Worm (Caenorhabditis elegans) whole organism, young adult: ENCODE measurements around the gene srr-10.

Experiments used
- B0019.2 ChIP-seq: fragments of 200-800 bp; sonication (Bioruptor generic); conservative IDR thresholded peaks from 2 replicates; pipeline ENCODE4 v1.3.6; 2022; ENCODE audit warnings: missing genetic modification reagents, missing genetic modification characterization, missing compliant biosample characterization
- C06A6.2 ChIP-seq: fragments of 200-800 bp; sonication (Bioruptor generic); conservative IDR thresholded peaks from 2 replicates; pipeline ENCODE4 v1.3.6; 2022; ENCODE audit warnings: missing genetic modification characterization, missing compliant biosample characterization
- F10E7.11 ChIP-seq: sonication (generic microtip); optimal IDR thresholded peaks from 2 replicates; lab custom pipeline; 2017; ENCODE audit warnings: mild to moderate bottlenecking, missing genetic modification characterization, moderate library complexity, missing compliant biosample characterization
- F22D6.2 ChIP-seq: sonication (generic microtip); optimal IDR thresholded peaks from 2 replicates; lab custom pipeline; 2016; ENCODE audit warnings: mild to moderate bottlenecking, missing genetic modification characterization, missing compliant biosample characterization
- F55B11.4 ChIP-seq: sonication (generic microtip); optimal IDR thresholded peaks from 2 replicates; lab custom pipeline; 2016; ENCODE audit warnings: missing compliant biosample characterization, missing genetic modification characterization, borderline replicate concordance; ENCODE audit not compliant: insufficient read depth
- F57A8.1 ChIP-seq: fragments of 200-800 bp; sonication (Bioruptor generic); optimal IDR thresholded peaks from 2 replicates; lab custom pipeline; 2018; ENCODE audit warnings: mild to moderate bottlenecking, missing genetic modification characterization, moderate library complexity, missing compliant biosample characterization
- K11D2.4 ChIP-seq: fragments of 200-800 bp; sonication (Bioruptor generic); IDR thresholded peaks from 2 replicates; pipeline ENCODE4 v1.3.6; 2022; ENCODE audit warnings: missing genetic modification reagents, missing genetic modification characterization, missing compliant biosample characterization
- T26A5.8 ChIP-seq: sonication (generic microtip); optimal IDR thresholded peaks from 2 replicates; lab custom pipeline; 2016; ENCODE audit warnings: missing genetic modification characterization, missing compliant biosample characterization
- Y53F4B.3 ChIP-seq: fragments of 200-800 bp; sonication (Bioruptor generic); IDR thresholded peaks from 2 replicates; pipeline ENCODE4 v1.3.6; 2022; ENCODE audit warnings: missing genetic modification reagents, missing genetic modification characterization, missing compliant biosample characterization
- Y53G8AR.9 ChIP-seq: fragments of 200-800 bp; sonication (Bioruptor generic); conservative IDR thresholded peaks from 2 replicates; pipeline ENCODE4 v1.3.6; 2022; ENCODE audit warnings: missing genetic modification reagents, missing genetic modification characterization, missing compliant biosample characterization
- Y67H2A.10 ChIP-seq: fragments of 200-800 bp; sonication (Bioruptor generic); conservative IDR thresholded peaks from 2 replicates; pipeline ENCODE4 v1.3.6; 2022; ENCODE audit warnings: missing genetic modification reagents, missing genetic modification characterization, missing compliant biosample characterization
- akir-1 ChIP-seq: fragments of 200-800 bp; sonication (Bioruptor generic); optimal IDR thresholded peaks from 2 replicates; lab custom pipeline; 2018; ENCODE audit warnings: mild to moderate bottlenecking, missing genetic modification characterization, moderate library complexity, missing compliant biosample characterization
- cebp-1 ChIP-seq, 2 experiments: fragments of 200-800 bp in 1 of 2; sonication (Bioruptor generic) in 1 of 2; sonication (generic microtip) in 1 of 2; IDR thresholded peaks in 1 of 2; optimal IDR thresholded peaks in 1 of 2; 2 replicates each; pipeline versions ENCODE4 v1.3.6 to Lab custom; 2017 to 2022; ENCODE audit warnings: missing compliant biosample characterization in 2 of 2, missing genetic modification characterization in 2 of 2, mild to moderate bottlenecking in 1 of 2, missing genetic modification reagents in 1 of 2, moderate library complexity in 1 of 2
- cebp-2 ChIP-seq: fragments of 200-800 bp; sonication (Bioruptor generic); IDR thresholded peaks from 2 replicates; pipeline ENCODE4 v1.3.6; 2022; ENCODE audit warnings: missing genetic modification characterization, missing compliant biosample characterization
- ceh-27 ChIP-seq: fragments of 200-800 bp; sonication (Bioruptor generic); optimal IDR thresholded peaks from 2 replicates; lab custom pipeline; 2018; ENCODE audit warnings: mild to moderate bottlenecking, missing genetic modification characterization, moderate library complexity, missing compliant biosample characterization
- ceh-58 ChIP-seq: fragments of 200-800 bp; sonication (Bioruptor generic); IDR thresholded peaks from 2 replicates; pipeline ENCODE4 v1.3.6; 2022; ENCODE audit warnings: missing genetic modification characterization, missing compliant biosample characterization
- ceh-79 ChIP-seq: sonication (generic microtip); optimal IDR thresholded peaks from 2 replicates; lab custom pipeline; 2017; ENCODE audit warnings: mild to moderate bottlenecking, missing genetic modification characterization, missing compliant biosample characterization
- chd-7 ChIP-seq: sonication (generic microtip); optimal IDR thresholded peaks from 2 replicates; lab custom pipeline; 2016; ENCODE audit warnings: mild to moderate bottlenecking, missing genetic modification characterization, moderate library complexity, missing compliant biosample characterization
- dpff-1 ChIP-seq: sonication (generic microtip); optimal IDR thresholded peaks from 2 replicates; lab custom pipeline; 2017; ENCODE audit warnings: mild to moderate bottlenecking, missing genetic modification characterization, missing compliant biosample characterization
- dpl-1 ChIP-seq: fragments of 150-350 bp; optimal IDR thresholded peaks from 2 replicates; lab custom pipeline; 2014; ENCODE audit warnings: missing biosample characterization, missing genetic modification reagents, missing genetic modification characterization
- fkh-3 ChIP-seq: sonication (generic microtip); optimal IDR thresholded peaks from 2 replicates; lab custom pipeline; 2016; ENCODE audit warnings: mild to moderate bottlenecking, missing genetic modification characterization, missing compliant biosample characterization
- him-1 ChIP-seq: sonication (generic microtip); optimal IDR thresholded peaks from 2 replicates; lab custom pipeline; 2016; ENCODE audit warnings: missing genotype, missing genetic modification reagents, missing genetic modification characterization, missing compliant biosample characterization
- hlh-12 ChIP-seq: sonication (generic microtip); optimal IDR thresholded peaks from 2 replicates; lab custom pipeline; 2016; ENCODE audit warnings: missing genetic modification characterization, missing compliant biosample characterization
- hsf-1 ChIP-seq: fragments of 200-800 bp; sonication (Bioruptor generic); IDR thresholded peaks from 2 replicates; pipeline ENCODE4 v1.3.6; 2022; ENCODE audit warnings: missing genetic modification reagents, missing genetic modification characterization, missing compliant biosample characterization
- lag-1 ChIP-seq: fragments of 200-800 bp; sonication (Bioruptor generic); IDR thresholded peaks from 2 replicates; pipeline ENCODE4 v1.3.6; 2022; ENCODE audit warnings: missing genetic modification reagents, missing genetic modification characterization, missing compliant biosample characterization
- let-607 ChIP-seq, 2 experiments: fragments of 200-800 bp in 1 of 2; sonication (Bioruptor generic) in 1 of 2; sonication (generic microtip) in 1 of 2; optimal IDR thresholded peaks; 2 replicates each; lab custom pipeline; 2016 to 2018; ENCODE audit warnings: mild to moderate bottlenecking in 2 of 2, missing compliant biosample characterization in 2 of 2, missing genetic modification characterization in 2 of 2, moderate library complexity in 2 of 2, missing genotype in 1 of 2
- lin-54 ChIP-seq: fragments of 200-800 bp; sonication (Bioruptor generic); optimal IDR thresholded peaks from 2 replicates; lab custom pipeline; 2018; ENCODE audit warnings: mild to moderate bottlenecking, missing genetic modification characterization, missing compliant biosample characterization
- lsy-27 ChIP-seq: sonication (generic microtip); optimal IDR thresholded peaks from 2 replicates; lab custom pipeline; 2017; ENCODE audit warnings: missing genetic modification characterization, mild to moderate bottlenecking, missing compliant biosample characterization, antibody characterized with exemption, missing genotype, borderline replicate concordance; ENCODE audit not compliant: insufficient read depth
- mes-4 ChIP-seq: sonication (generic microtip); optimal IDR thresholded peaks from 2 replicates; lab custom pipeline; 2016; ENCODE audit warnings: missing genotype, missing genetic modification characterization, missing compliant biosample characterization
- nfya-2 ChIP-seq: fragments of 200-800 bp; sonication (Bioruptor generic); IDR thresholded peaks from 2 replicates; pipeline ENCODE4 v1.3.6; 2022; ENCODE audit warnings: missing genetic modification reagents, missing genetic modification characterization, missing compliant biosample characterization
- nhr-27 ChIP-seq: fragments of 200-800 bp; sonication (Bioruptor generic); optimal IDR thresholded peaks from 2 replicates; lab custom pipeline; 2018; ENCODE audit warnings: mild to moderate bottlenecking, missing genetic modification characterization, moderate library complexity, missing compliant biosample characterization
- nhr-90 ChIP-seq: sonication (generic microtip); optimal IDR thresholded peaks from 2 replicates; lab custom pipeline; 2016; ENCODE audit warnings: missing genotype, mild to moderate bottlenecking, missing genetic modification characterization, missing compliant biosample characterization
- pbrm-1 ChIP-seq: fragments of 200-800 bp; sonication (Bioruptor generic); IDR thresholded peaks from 2 replicates; pipeline ENCODE4 v1.3.6; 2022; ENCODE audit warnings: missing genetic modification reagents, missing genetic modification characterization, missing compliant biosample characterization
- pha-4 ChIP-seq: fragments of 150-350 bp; sonication (generic microtip); optimal IDR thresholded peaks from 2 replicates; lab custom pipeline; 2014; ENCODE audit warnings: missing biosample characterization, missing genetic modification reagents, missing genetic modification characterization
- snpc-1.1 ChIP-seq: sonication (generic microtip); optimal IDR thresholded peaks from 2 replicates; lab custom pipeline; 2017; ENCODE audit warnings: missing genetic modification characterization, mild to moderate bottlenecking, missing compliant biosample characterization, antibody characterized with exemption, moderate library complexity, missing genotype, missing genetic modification reagents; ENCODE audit not compliant: insufficient read depth
- snpc-3.4 ChIP-seq: sonication (generic microtip); optimal IDR thresholded peaks from 2 replicates; lab custom pipeline; 2017; ENCODE audit warnings: missing genetic modification characterization, mild to moderate bottlenecking, missing compliant biosample characterization, antibody characterized with exemption, moderate library complexity, missing genotype, missing genetic modification reagents
- somi-1 ChIP-seq: fragments of 200-800 bp; sonication (Bioruptor generic); optimal IDR thresholded peaks from 2 replicates; lab custom pipeline; 2018; ENCODE audit warnings: mild to moderate bottlenecking, missing genetic modification characterization, missing compliant biosample characterization
- sptf-2 ChIP-seq: fragments of 200-800 bp; sonication (Bioruptor generic); optimal IDR thresholded peaks from 2 replicates; lab custom pipeline; 2018; ENCODE audit warnings: mild to moderate bottlenecking, missing genetic modification characterization, missing compliant biosample characterization
- tlf-1 ChIP-seq: fragments of 200-800 bp; sonication (Bioruptor generic); optimal IDR thresholded peaks from 2 replicates; lab custom pipeline; 2018; ENCODE audit warnings: mild to moderate bottlenecking, missing genetic modification characterization, missing compliant biosample characterization
- unc-62 ChIP-seq: fragments of 150-350 bp; optimal IDR thresholded peaks from 2 replicates; lab custom pipeline; 2014; ENCODE audit warnings: missing biosample characterization, missing genetic modification reagents, missing genetic modification characterization
- xnd-1 ChIP-seq: sonication (generic microtip); optimal IDR thresholded peaks from 2 replicates; lab custom pipeline; 2016; ENCODE audit warnings: missing genotype, missing genetic modification reagents, missing genetic modification characterization, missing compliant biosample characterization
- zfh-2 ChIP-seq: fragments of 200-800 bp; sonication (Bioruptor generic); conservative IDR thresholded peaks from 2 replicates; pipeline ENCODE4 v1.3.6; 2022; ENCODE audit warnings: missing genetic modification reagents, missing genetic modification characterization, missing compliant biosample characterization
- ztf-18 ChIP-seq: sonication (generic microtip); optimal IDR thresholded peaks from 2 replicates; lab custom pipeline; 2016; ENCODE audit warnings: missing genotype, mild to moderate bottlenecking, missing genetic modification characterization, missing compliant biosample characterization
- ztf-3 ChIP-seq: fragments of 200-800 bp; sonication (Bioruptor generic); optimal IDR thresholded peaks from 2 replicates; lab custom pipeline; 2018; ENCODE audit warnings: mild to moderate bottlenecking, missing genetic modification characterization, missing compliant biosample characterization

Gene srr-10

ce11 chrV:7713072-7713471 lies 22.3 kb upstream of the srr-10 start, which contains the start of gene ZK105.13 (continued):
- no peak for TF ChIP-seq ceh-58 (GFP tag; lab: Robert Waterston, UW)
- TF ChIP-seq dpff-1 = no peak

ce11 chrV:7713691-7714090 lies 21.7 kb upstream of the srr-10 start, which contains the start of gene ZK105.1:
ZK105.1 (plus strand) TSS chrV:7713991.
- no peak for TF ChIP-seq ceh-27
- TF ChIP-seq K11D2.4 (GFP tag; lab: Robert Waterston, UW) = no peak
- TF ChIP-seq lag-1 (GFP tag; lab: Robert Waterston, UW) = no peak
- no peak for TF ChIP-seq nhr-90 (tag; lab: Kevin White, UChicago)
- no peak for TF ChIP-seq fkh-3 (tag; lab: Kevin White, UChicago)
- TF ChIP-seq B0019.2 = no peak
- no peak for TF ChIP-seq hsf-1
- no peak for TF ChIP-seq tlf-1 (GFP tag; lab: Kevin White, UChicago)
- TF ChIP-seq cebp-1 (GFP tag; IDR thresholded peaks at IDR 0.05; lab: Robert Waterston, UW) = no peak
- no peak for TF ChIP-seq cebp-1 (tag; optimal IDR thresholded peaks at IDR 0.05; lab: Kevin White, UChicago)
- no peak for TF ChIP-seq zfh-2 (GFP tag; lab: Robert Waterston, UW)
- TF ChIP-seq nhr-27 (tag; lab: Kevin White, UChicago) = no peak
- TF ChIP-seq F57A8.1 (GFP tag; lab: Kevin White, UChicago) = no peak
- TF ChIP-seq dpl-1 = no peak
- TF ChIP-seq F55B11.4 (tag; lab: Kevin White, UChicago) = no peak
- TF ChIP-seq, all 124 proteins: peak for 0

ce11 chrV:7716034-7716433 lies 19.4 kb upstream of the srr-10 start, which contains the start of gene ZK105.12:
ZK105.12 (minus strand) TSS chrV:7716134.
- TF ChIP-seq snpc-1.1 (no peak), somi-1 (no peak), nfya-2 (no peak), let-607 (tag; optimal IDR thresholded peaks at IDR 0.05; lab: Kevin White, UChicago) (no peak), Y67H2A.10 (GFP tag; lab: Robert Waterston, UW) (no peak), pha-4 (no peak), ztf-3 (no peak), akir-1 (GFP tag; lab: Kevin White, UChicago) (no peak), lsy-27 (tag; lab: Kevin White, UChicago) (no peak), Y53G8AR.9 (GFP tag; lab: Robert Waterston, UW) (no peak), hlh-12 (tag; lab: Kevin White, UChicago) (no peak), sptf-2 (GFP tag; lab: Kevin White, UChicago) (no peak)

ce11 chrV:7717629-7718028 lies 17.8 kb upstream of the srr-10 start, which contains the start of gene ZK105.5:
ZK105.5 (minus strand) TSS chrV:7717729.
- TF ChIP-seq cebp-2 (GFP tag; lab: Robert Waterston, UW) = no peak
- no peak for TF ChIP-seq ceh-79 (tag; lab: Kevin White, UChicago)
- no peak for TF ChIP-seq lin-54
- no peak for TF ChIP-seq mes-4 (tag; lab: Kevin White, UChicago)
- no peak for TF ChIP-seq ztf-18 (tag; lab: Kevin White, UChicago)
- no peak for TF ChIP-seq him-1
- no peak for TF ChIP-seq xnd-1
- TF ChIP-seq sptf-2 (GFP tag; lab: Kevin White, UChicago) = no peak
- TF ChIP-seq F22D6.2 (tag; lab: Kevin White, UChicago) = no peak
- no peak for TF ChIP-seq T26A5.8 (tag; lab: Kevin White, UChicago)
- no peak for TF ChIP-seq unc-62 (GFP tag; lab: Kevin White, UChicago)
- no peak for TF ChIP-seq snpc-3.4 (tag; lab: Kevin White, UChicago)
- no peak for TF ChIP-seq F10E7.11 (tag; lab: Kevin White, UChicago)
- TF ChIP-seq Y53F4B.3 (GFP tag; lab: Robert Waterston, UW) = no peak
- TF ChIP-seq pbrm-1 = no peak
- TF ChIP-seq chd-7 (tag; lab: Kevin White, UChicago) = no peak
- TF ChIP-seq K11D2.4 (GFP tag; lab: Robert Waterston, UW) = no peak
- TF ChIP-seq C06A6.2 (GFP tag; lab: Robert Waterston, UW) = no peak
- TF ChIP-seq Y53G8AR.9 (GFP tag; lab: Robert Waterston, UW) = no peak
- no peak for TF ChIP-seq dpff-1
- TF ChIP-seq, all 124 proteins: peak for 0
